Fruit fly (Drosophila melanogaster) whole organism, embryonic: Measurements from ENCODE around the gene CG15498.

ENCODE experiments used
- Aef1 ChIP-seq: fragments of 200-800 bp; sonication (Bioruptor generic); IDR thresholded peaks from 3 replicates; pipeline ENCODE4 v1.3.6; 2022; ENCODE audit warnings: missing biosample characterization, missing genetic modification characterization
- Atf6 ChIP-seq: fragments of 200-800 bp; sonication (Bioruptor generic); IDR thresholded peaks from 2 replicates; pipeline ENCODE4 v1.3.6; 2022; ENCODE audit warnings: missing biosample characterization, missing genetic modification characterization
- BtbVII ChIP-seq: fragments of 200-800 bp; sonication (Bioruptor generic); optimal IDR thresholded peaks from 3 replicates; lab custom pipeline; 2017; ENCODE audit warnings: missing biosample characterization, mild to moderate bottlenecking, missing genetic modification characterization
- Doc2 ChIP-seq: fragments of 200-800 bp; sonication (Bioruptor generic); IDR thresholded peaks from 2 replicates; pipeline ENCODE4 v1.3.6; 2022; ENCODE audit warnings: missing biosample characterization, missing genetic modification characterization
- cas ChIP-seq: fragments of 200-800 bp; sonication (Bioruptor generic); IDR thresholded peaks from 2 replicates; pipeline ENCODE4 v1.3.6; 2022; ENCODE audit warnings: missing biosample characterization, missing genetic modification characterization
- fd64A ChIP-seq: fragments of 200-800 bp; sonication (Bioruptor generic); optimal IDR thresholded peaks from 3 replicates; lab custom pipeline; 2018; ENCODE audit warnings: missing biosample characterization, mild to moderate bottlenecking, missing genetic modification characterization
- her ChIP-seq: fragments of 200-800 bp; sonication (Bioruptor generic); optimal IDR thresholded peaks from 2 replicates; lab custom pipeline; 2016; ENCODE audit warnings: missing biosample characterization, missing genetic modification characterization
- sens-2 ChIP-seq: fragments of 200-800 bp; sonication (Bioruptor generic); IDR thresholded peaks from 2 replicates; pipeline ENCODE4 v1.3.6; 2022; ENCODE audit warnings: missing biosample characterization, missing genetic modification characterization
- sob ChIP-seq: fragments of 200-800 bp; sonication (Bioruptor generic); IDR thresholded peaks from 2 replicates; pipeline ENCODE4 v1.3.6; 2022; ENCODE audit warnings: missing biosample characterization, missing genetic modification characterization

dm6 chr3R:21604564-21604963 lies 35.6 kb upstream of the CG15498 start:
- TF ChIP-seq her (GFP tag; lab: Kevin White, UChicago) (no peak), sob (GFP tag; lab: Robert Waterston, UW) (no peak), Atf6 (GFP tag; lab: Robert Waterston, UW) (no peak), fd64A (GFP tag; lab: Kevin White, UChicago) (no peak), BtbVII (no peak), Doc2 (GFP tag; lab: Robert Waterston, UW) (no peak), Aef1 (GFP tag; lab: Robert Waterston, UW) (no peak), cas (GFP tag; lab: Robert Waterston, UW) (no peak), sens-2 (GFP tag; lab: Robert Waterston, UW) (no peak)
